Fruit fly (Drosophila melanogaster): ENCODE measurements around the gene Pi4KIIIalpha.

Gene Pi4KIIIalpha

DNA sequence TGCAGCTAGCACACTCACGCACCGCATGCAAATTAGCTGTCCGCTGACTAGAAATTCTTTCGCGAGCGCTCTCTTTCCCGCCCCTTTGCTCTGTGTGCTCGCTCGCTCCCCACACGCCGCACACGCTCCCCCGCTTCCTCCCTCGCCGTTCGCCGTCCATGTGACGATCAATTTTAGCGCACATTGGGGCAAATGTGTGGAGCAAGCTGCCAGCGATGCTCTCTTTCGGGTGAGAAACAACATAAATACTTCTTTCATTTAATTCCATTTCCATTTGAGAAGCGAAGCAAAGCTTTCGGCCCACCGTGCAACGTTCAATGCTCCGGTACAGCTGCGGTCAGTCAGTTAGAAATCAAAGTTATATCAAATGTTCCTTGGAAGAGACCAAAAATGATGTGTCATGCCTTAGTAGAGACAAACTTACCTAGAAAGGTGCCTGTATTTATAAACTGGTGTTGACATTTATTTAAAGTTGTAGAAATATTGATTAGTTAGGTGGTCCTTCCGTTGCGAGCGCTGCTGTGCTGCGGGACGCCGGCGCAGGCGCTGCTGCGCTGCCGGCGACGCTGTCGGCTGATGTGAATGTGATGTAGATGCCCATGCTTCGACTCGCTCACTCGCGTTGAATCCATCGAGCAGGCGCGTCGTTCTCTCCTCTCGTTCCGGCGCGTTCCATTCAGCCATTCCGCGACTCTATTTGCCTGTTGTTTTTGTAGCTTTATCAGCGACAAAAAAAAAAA, 21.6 kb downstream of the Pi4KIIIalpha start (continued):
- TF ChIP-seq CG7745 (tag; optimal IDR thresholded peaks at IDR 0.05) (peak; percentile 71), CrebB (tag; optimal IDR thresholded peaks at IDR 0.05) (peak; percentile 97), hth (optimal IDR thresholded peaks at IDR 0.05) (no peak), CHES-1-like (GFP tag; optimal IDR thresholded peaks at IDR 0.05) (peak; percentile 97), CG15479 (GFP tag; optimal IDR thresholded peaks at IDR 0.05) (no peak), bigmax (GFP tag; optimal IDR thresholded peaks at IDR 0.05) (peak; percentile 62), mirr (GFP tag; optimal IDR thresholded peaks at IDR 0.05) (peak; percentile 95), twi (tag; optimal IDR thresholded peaks at IDR 0.05) (peak; percentile 89), Side (GFP tag; optimal IDR thresholded peaks at IDR 0.05) (peak; percentile 96), fd3F (GFP tag; optimal IDR thresholded peaks at IDR 0.05) (peak; percentile 93), oc (tag; optimal IDR thresholded peaks at IDR 0.05) (peak; percentile 97), CG14014 (GFP tag; IDR thresholded peaks at IDR 0.05) (peak; percentile 98), Dbx (GFP tag; IDR thresholded peaks at IDR 0.05) (peak; percentile 96), sr (GFP tag; IDR thresholded peaks at IDR 0.05) (peak; percentile 75), CG9817 (tag; optimal IDR thresholded peaks at IDR 0.05) (peak; percentile 95), eve (GFP tag; optimal IDR thresholded peaks at IDR 0.05) (peak in 1 of 2 experiments; percentile 97), Ravus (GFP tag; IDR thresholded peaks at IDR 0.05) (peak; percentile 81), CG32532 (GFP tag; IDR thresholded peaks at IDR 0.05) (peak; percentile 97), p53 (GFP tag; optimal IDR thresholded peaks at IDR 0.05) (peak; percentile 92), ssp (GFP tag; IDR thresholded peaks at IDR 0.05) (peak; percentile 84), E2f2 (GFP tag; IDR thresholded peaks at IDR 0.05) (peak; percentile 83), wek (GFP tag; optimal IDR thresholded peaks at IDR 0.05) (peak; percentile 91), CG1233 (GFP tag; optimal IDR thresholded peaks at IDR 0.05) (peak; percentile 92), CG18476 (GFP tag; optimal IDR thresholded peaks at IDR 0.05) (peak; percentile 91), nerfin-2 (GFP tag; IDR thresholded peaks at IDR 0.05; ENCODE audit: partially characterized antibody) (peak; percentile 72), Nf-YC (tag; optimal IDR thresholded peaks at IDR 0.05) (peak; percentile 88), ara (GFP tag; IDR thresholded peaks at IDR 0.05) (peak; percentile 89), CG2120 (GFP tag; optimal IDR thresholded peaks at IDR 0.05) (peak; percentile 98), ranshi (GFP tag; IDR thresholded peaks at IDR 0.05) (peak; percentile 91), gt (GFP tag; IDR thresholded peaks at IDR 0.05) (peak; percentile 78), CG12769 (tag; optimal IDR thresholded peaks at IDR 0.05) (peak; percentile 99), shn (GFP tag; optimal IDR thresholded peaks at IDR 0.05) (peak; percentile 97), ab (GFP tag; optimal IDR thresholded peaks at IDR 0.05) (peak; percentile 95), da (GFP tag; optimal IDR thresholded peaks at IDR 0.05) (peak; percentile 92), ATbp (GFP tag; optimal IDR thresholded peaks at IDR 0.05) (peak; percentile 98), CG12659 (GFP tag; optimal IDR thresholded peaks at IDR 0.05) (peak; percentile 99), NK7.1 (GFP tag; optimal IDR thresholded peaks at IDR 0.05) (peak; percentile 95), sd (tag; optimal IDR thresholded peaks at IDR 0.05) (peak; percentile 90), esg (GFP tag; conservative IDR thresholded peaks at IDR 0.05) (peak; percentile 96), CG9932 (GFP tag; IDR thresholded peaks at IDR 0.05) (peak; percentile 96), CG8924 (tag; optimal IDR thresholded peaks at IDR 0.05) (peak; percentile 98), gfzf (GFP tag; optimal IDR thresholded peaks at IDR 0.05) (peak; percentile 11), tna (GFP tag; IDR thresholded peaks at IDR 0.05; ENCODE audit: partially characterized antibody) (peak; percentile 34; the same call in 1 of the 2 replicates), Opbp (GFP tag; IDR thresholded peaks at IDR 0.05; ENCODE audit: partially characterized antibody) (peak; percentile 44; the same call in 1 of the 3 replicates), ato (GFP tag; IDR thresholded peaks at IDR 0.05; ENCODE audit: partially characterized antibody) (peak; percentile 67), D19B (GFP tag; optimal IDR thresholded peaks at IDR 0.05) (peak; percentile 90), CG10654 (GFP tag; optimal IDR thresholded peaks at IDR 0.05) (peak; percentile 93), bab2 (GFP tag; optimal IDR thresholded peaks at IDR 0.05) (peak; percentile 98), lmd (GFP tag; IDR thresholded peaks at IDR 0.05) (peak; percentile 97)
